Fruit fly (Drosophila melanogaster) whole organism, embryonic: Measurements from ENCODE around the gene Ilp4.

Experiments
- ATbp ChIP-seq: fragments of 200-800 bp; sonication (Bioruptor generic); optimal IDR thresholded peaks from 2 replicates; lab custom pipeline; 2017; ENCODE audit warnings: missing biosample characterization, mild to moderate bottlenecking, missing genetic modification characterization, missing genetic modification reagents
- BEAF-32 ChIP-seq: fragments of 200-800 bp; sonication (Bioruptor generic); optimal IDR thresholded peaks from 3 replicates; lab custom pipeline; 2017; ENCODE audit warnings: missing biosample characterization, missing genetic modification characterization, mild to moderate bottlenecking, moderate library complexity, missing genetic modification reagents
- CG10147 ChIP-seq: fragments of 200-800 bp; sonication (Bioruptor generic); optimal IDR thresholded peaks from 2 replicates; lab custom pipeline; 2019; ENCODE audit warnings: missing biosample characterization, mild to moderate bottlenecking, missing genetic modification characterization, moderate library complexity
- CG1024 ChIP-seq: fragments of 200-800 bp; sonication (Bioruptor generic); IDR thresholded peaks from 2 replicates; pipeline ENCODE4 v1.3.6; 2022; ENCODE audit warnings: missing biosample characterization, missing genetic modification characterization
- CG11456 ChIP-seq: fragments of 200-800 bp; sonication (Bioruptor generic); IDR thresholded peaks from 3 replicates; pipeline ENCODE4 v1.3.6; 2022; ENCODE audit warnings: missing biosample characterization, missing genetic modification characterization
- CG13123 ChIP-seq: fragments of 200-800 bp; sonication (Bioruptor generic); optimal IDR thresholded peaks from 2 replicates; lab custom pipeline; 2016; ENCODE audit warnings: missing biosample characterization, missing genetic modification characterization
- CG14050 ChIP-seq: fragments of 200-800 bp; sonication (Bioruptor generic); IDR thresholded peaks from 3 replicates; pipeline ENCODE4 v1.3.6; 2022; ENCODE audit warnings: missing biosample characterization, missing genetic modification characterization
- CG14965 ChIP-seq: fragments of 200-800 bp; sonication (Bioruptor generic); optimal IDR thresholded peaks from 2 replicates; lab custom pipeline; 2016; ENCODE audit warnings: missing biosample characterization, missing genetic modification characterization, borderline replicate concordance
- CG16815 ChIP-seq: fragments of 200-800 bp; sonication (Bioruptor generic); optimal IDR thresholded peaks from 3 replicates; lab custom pipeline; 2017; ENCODE audit warnings: missing biosample characterization, mild to moderate bottlenecking, missing genetic modification characterization
- CG17361 ChIP-seq: fragments of 200-800 bp; sonication (Bioruptor generic); IDR thresholded peaks from 3 replicates; pipeline ENCODE4 v1.3.6; 2022; ENCODE audit warnings: missing biosample characterization, missing genetic modification characterization
- CG17568 ChIP-seq: fragments of 200-800 bp; sonication (Bioruptor generic); optimal IDR thresholded peaks from 2 replicates; lab custom pipeline; 2018; ENCODE audit warnings: missing biosample characterization, mild to moderate bottlenecking, missing genetic modification characterization, moderate library complexity
- CG18011 ChIP-seq: fragments of 200-800 bp; sonication (Bioruptor generic); optimal IDR thresholded peaks from 2 replicates; lab custom pipeline; 2017; ENCODE audit warnings: missing biosample characterization, missing genetic modification characterization, mild to moderate bottlenecking, moderate library complexity, missing genotype
- CG2129 ChIP-seq: fragments of 200-800 bp; sonication (Bioruptor generic); IDR thresholded peaks from 2 replicates; pipeline ENCODE4 v1.3.6; 2022; ENCODE audit warnings: missing biosample characterization, missing genetic modification characterization; ENCODE audit not compliant: partially characterized antibody
- CG33213 ChIP-seq: fragments of 200-800 bp; sonication (Bioruptor generic); optimal IDR thresholded peaks from 3 replicates; lab custom pipeline; 2016; ENCODE audit warnings: missing biosample characterization, missing genetic modification characterization
- CG4328 ChIP-seq: fragments of 200-800 bp; sonication (Bioruptor generic); optimal IDR thresholded peaks from 3 replicates; lab custom pipeline; 2017; ENCODE audit warnings: missing biosample characterization, missing genetic modification reagents, missing genetic modification characterization
- CG4617 ChIP-seq: fragments of 200-800 bp; sonication (Bioruptor generic); optimal IDR thresholded peaks from 3 replicates; lab custom pipeline; 2016; ENCODE audit warnings: missing biosample characterization, missing genetic modification characterization, borderline replicate concordance
- CG6683 ChIP-seq: fragments of 200-800 bp; sonication (Bioruptor generic); optimal IDR thresholded peaks from 2 replicates; lab custom pipeline; 2017; ENCODE audit warnings: missing biosample characterization, mild to moderate bottlenecking, missing genetic modification characterization, missing genetic modification reagents
- CG8089 ChIP-seq: fragments of 200-800 bp; sonication (Bioruptor generic); optimal IDR thresholded peaks from 3 replicates; lab custom pipeline; 2016; ENCODE audit warnings: missing biosample characterization, missing genetic modification characterization
- CrebB ChIP-seq: fragments of 200-800 bp; sonication (Bioruptor generic); optimal IDR thresholded peaks from 3 replicates; lab custom pipeline; 2018; ENCODE audit warnings: missing biosample characterization, mild to moderate bottlenecking, missing genetic modification characterization
- D19A ChIP-seq: fragments of 200-800 bp; optimal IDR thresholded peaks from 3 replicates; lab custom pipeline; 2019; ENCODE audit warnings: missing biosample characterization, mild to moderate bottlenecking, missing genetic modification characterization, moderate library complexity
- Dfd ChIP-seq, 2 experiments: fragments of >200 bp; optimal IDR thresholded peaks; 2 replicates each; lab custom pipeline; 2017; ENCODE audit warnings: missing biosample characterization in 2 of 2, missing genetic modification characterization in 2 of 2
- Drgx ChIP-seq: fragments of 200-800 bp; sonication (Bioruptor generic); IDR thresholded peaks from 2 replicates; pipeline ENCODE4 v1.3.6; 2022; ENCODE audit warnings: missing biosample characterization, missing genetic modification characterization
- ERR ChIP-seq: fragments of 200-800 bp; sonication (Bioruptor generic); optimal IDR thresholded peaks from 2 replicates; lab custom pipeline; 2016; ENCODE audit warnings: missing biosample characterization, missing genetic modification characterization
- Gsc ChIP-seq: fragments of 200-800 bp; sonication (Bioruptor generic); IDR thresholded peaks from 2 replicates; pipeline ENCODE4 v1.3.6; 2022; ENCODE audit warnings: missing biosample characterization, missing genetic modification characterization
- Hmr ChIP-seq: fragments of 200-800 bp; sonication (Bioruptor generic); optimal IDR thresholded peaks from 3 replicates; lab custom pipeline; 2017; ENCODE audit warnings: mild to moderate bottlenecking, missing biosample characterization, missing genetic modification reagents, missing genetic modification characterization
- MTF-1 ChIP-seq: fragments of 200-800 bp; sonication (Bioruptor generic); optimal IDR thresholded peaks from 2 replicates; lab custom pipeline; 2018; ENCODE audit warnings: missing biosample characterization, mild to moderate bottlenecking, missing genetic modification characterization, borderline replicate concordance
- Med ChIP-seq: fragments of 200-800 bp; sonication (Bioruptor generic); peaks from one replicate; lab custom pipeline; 2016; ENCODE audit warnings: missing biosample characterization, missing genetic modification characterization, mild to moderate bottlenecking, inconsistent platforms, moderate library complexity
- Optix ChIP-seq: fragments of 200-800 bp; sonication (Bioruptor generic); IDR thresholded peaks from 3 replicates; pipeline ENCODE4 v1.3.6; 2022; ENCODE audit warnings: missing biosample characterization, missing genetic modification characterization
- Ravus ChIP-seq: fragments of 200-800 bp; sonication (Bioruptor generic); IDR thresholded peaks from 2 replicates; pipeline ENCODE4 v1.3.6; 2022; ENCODE audit warnings: missing biosample characterization, missing genetic modification characterization
- Rfx ChIP-seq: fragments of 200-800 bp; sonication (Bioruptor generic); IDR thresholded peaks from 2 replicates; pipeline ENCODE4 v1.3.6; 2022; ENCODE audit warnings: missing biosample characterization, missing genetic modification characterization
- amos ChIP-seq: fragments of 200-800 bp; sonication (Bioruptor generic); IDR thresholded peaks from 2 replicates; pipeline ENCODE4 v1.3.6; 2022; ENCODE audit warnings: missing biosample characterization, missing genetic modification characterization; ENCODE audit not compliant: partially characterized antibody
- ato ChIP-seq: fragments of 200-800 bp; sonication (Bioruptor generic); IDR thresholded peaks from 2 replicates; pipeline ENCODE4 v1.3.6; 2022; ENCODE audit warnings: missing biosample characterization, missing genetic modification characterization; ENCODE audit not compliant: partially characterized antibody
- chinmo ChIP-seq: fragments of 200-800 bp; sonication (Bioruptor generic); IDR thresholded peaks from 4 replicates; pipeline ENCODE4 v1.3.6; 2022; ENCODE audit warnings: missing biosample characterization, missing genetic modification characterization; ENCODE audit not compliant: partially characterized antibody
- corto ChIP-seq: fragments of 200-800 bp; sonication (Bioruptor generic); optimal IDR thresholded peaks from 2 replicates; lab custom pipeline; 2016; ENCODE audit warnings: missing biosample characterization, mild to moderate bottlenecking, missing genetic modification characterization, moderate library complexity
- en ChIP-seq: fragments of 200-800 bp; sonication (Bioruptor generic); optimal IDR thresholded peaks from 2 replicates; lab custom pipeline; 2016; ENCODE audit warnings: missing biosample characterization, missing genetic modification characterization
- fd3F ChIP-seq: fragments of 200-800 bp; sonication (Bioruptor generic); optimal IDR thresholded peaks from 2 replicates; lab custom pipeline; 2018; ENCODE audit warnings: missing biosample characterization, mild to moderate bottlenecking, missing genetic modification characterization, moderate library complexity
- fd96Cb ChIP-seq: fragments of 200-800 bp; sonication (Bioruptor generic); optimal IDR thresholded peaks from 2 replicates; lab custom pipeline; 2018; ENCODE audit warnings: missing biosample characterization, mild to moderate bottlenecking, missing genetic modification characterization, moderate library complexity
- grn ChIP-seq: fragments of 200-800 bp; sonication (Bioruptor generic); optimal IDR thresholded peaks from 3 replicates; lab custom pipeline; 2017; ENCODE audit warnings: missing biosample characterization, missing genetic modification characterization
- hbn ChIP-seq: fragments of 200-800 bp; sonication (Bioruptor generic); IDR thresholded peaks from 2 replicates; pipeline ENCODE4 v1.3.6; 2022; ENCODE audit warnings: missing biosample characterization, missing genetic modification characterization; ENCODE audit not compliant: partially characterized antibody
- nau ChIP-seq: fragments of 200-800 bp; sonication (Bioruptor generic); optimal IDR thresholded peaks from 3 replicates; lab custom pipeline; 2017; ENCODE audit warnings: missing biosample characterization, mild to moderate bottlenecking, missing genetic modification characterization, missing genetic modification reagents
- pan ChIP-seq, 4 experiments: fragments of >200 bp in 3 of 4; fragments of 200-800 bp in 1 of 4; sonication (Bioruptor generic) in 1 of 4; optimal IDR thresholded peaks in 3 of 4; IDR thresholded peaks in 1 of 4; 2 replicates each; pipeline versions ENCODE4 v1.3.6 to Lab custom; 2017 to 2022; ENCODE audit warnings: missing biosample characterization in 2 of 4, missing genetic modification characterization in 2 of 4, mixed read lengths in 1 of 4
- pita ChIP-seq: fragments of 200-800 bp; sonication (Bioruptor generic); optimal IDR thresholded peaks from 2 replicates; lab custom pipeline; 2017; ENCODE audit warnings: missing biosample characterization, mild to moderate bottlenecking, missing genetic modification characterization
- pum ChIP-seq: fragments of 200-800 bp; sonication (Bioruptor generic); optimal IDR thresholded peaks from 2 replicates; lab custom pipeline; 2016; ENCODE audit warnings: missing biosample characterization, missing genetic modification characterization
- pzg ChIP-seq: fragments of 200-800 bp; sonication (Bioruptor generic); optimal IDR thresholded peaks from 3 replicates; lab custom pipeline; 2018; ENCODE audit warnings: missing biosample characterization, mild to moderate bottlenecking, missing genetic modification characterization, moderate library complexity
- sc ChIP-seq, 3 experiments: fragments of >200 bp in 2 of 3; fragments of 200-800 bp in 1 of 3; sonication (Bioruptor generic) in 1 of 3; optimal IDR thresholded peaks; 2 replicates in 2 of 3; 3 replicates in 1 of 3; lab custom pipeline; 2017; ENCODE audit warnings: mild to moderate bottlenecking in 1 of 3, missing biosample characterization in 1 of 3, missing genetic modification characterization in 1 of 3, missing genetic modification reagents in 1 of 3
- slbo ChIP-seq: fragments of 200-800 bp; sonication (Bioruptor generic); IDR thresholded peaks from 2 replicates; pipeline ENCODE4 v1.3.6; 2022; ENCODE audit warnings: missing biosample characterization, missing genetic modification characterization
- twi ChIP-seq: fragments of 200-800 bp; optimal IDR thresholded peaks from 2 replicates; lab custom pipeline; 2019; ENCODE audit warnings: missing biosample characterization, mild to moderate bottlenecking, missing genetic modification characterization, moderate library complexity

The Ilp4 gene

DNA sequence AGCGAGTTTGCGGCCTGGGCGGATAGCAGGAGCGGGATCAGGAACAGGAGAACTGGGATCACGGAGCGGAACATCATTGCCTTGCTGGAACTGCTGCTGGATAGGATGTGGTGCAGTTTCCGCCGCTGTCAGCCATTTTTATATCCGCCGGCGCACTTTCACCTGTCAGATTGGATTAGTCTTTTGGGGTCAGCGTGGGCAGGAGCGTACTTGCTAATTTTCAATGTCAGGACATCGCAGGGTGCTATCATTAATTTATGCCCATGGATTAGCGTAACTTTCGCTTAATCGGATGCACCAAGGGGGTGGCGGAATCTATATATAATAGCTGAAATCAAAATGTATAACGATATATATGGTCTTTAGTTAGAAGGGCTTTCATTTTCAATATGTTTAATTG is 19.7 kb upstream of the Ilp4 start, which contains the start of gene Ilp5:
Gene Ilp5, minus strand, starts transcription at position 101 of the 400 bp plus-strand sequence.
- no peak for TF ChIP-seq Hmr
- no peak for TF ChIP-seq amos (GFP tag; lab: Robert Waterston, UW)
- TF ChIP-seq Rfx = no peak
- no peak for TF ChIP-seq CG14965
- TF ChIP-seq en (GFP tag; lab: Kevin White, UChicago) = no peak
- no peak for TF ChIP-seq ATbp (GFP tag; lab: Kevin White, UChicago)
- TF ChIP-seq CG18011 = no peak
- no peak for TF ChIP-seq CG17568 (GFP tag; lab: Kevin White, UChicago)
- no peak for TF ChIP-seq Dfd (GFP tag; optimal IDR thresholded peaks at IDR 0.05; lab: Kevin White, UChicago)
- no peak for TF ChIP-seq CrebB (tag; lab: Kevin White, UChicago)
- TF ChIP-seq BEAF-32 = no peak
- TF ChIP-seq Ravus (GFP tag; lab: Robert Waterston, UW) = no peak
- no peak for TF ChIP-seq hbn (GFP tag; lab: Robert Waterston, UW)
- no peak for TF ChIP-seq CG1024 (GFP tag; lab: Robert Waterston, UW)
- TF ChIP-seq CG17361 (GFP tag; lab: Robert Waterston, UW) = no peak
- TF ChIP-seq nau (GFP tag; lab: Kevin White, UChicago) = no peak
- no peak for TF ChIP-seq Gsc (GFP tag; lab: Robert Waterston, UW)
- TF ChIP-seq MTF-1 (GFP tag; lab: Kevin White, UChicago) = no peak
- TF ChIP-seq ERR (GFP tag; lab: Kevin White, UChicago) = no peak

DNA sequence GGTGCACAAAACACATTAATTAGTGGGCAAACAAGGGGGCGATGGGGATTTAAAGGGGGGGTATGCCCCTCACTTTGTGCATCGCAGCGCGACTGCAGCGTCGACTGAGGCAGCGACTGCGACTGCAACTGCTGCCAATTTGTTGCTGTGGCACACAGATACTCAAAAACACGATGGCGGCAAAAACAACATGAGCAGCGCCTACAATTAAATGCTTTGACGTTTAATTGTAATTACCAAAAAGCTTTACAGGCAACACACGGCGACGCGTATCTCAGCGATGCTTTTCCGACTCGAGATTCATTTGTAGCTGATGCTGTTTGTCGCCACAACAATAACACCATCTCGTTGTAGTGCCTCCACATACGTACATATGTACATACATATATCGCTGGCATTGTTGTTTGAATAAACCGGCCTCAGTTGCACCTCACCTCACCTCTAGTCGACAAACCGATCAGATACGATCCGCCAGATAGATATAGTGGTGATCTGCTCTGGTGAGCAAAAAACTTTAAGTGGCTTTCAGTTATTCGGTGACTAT is 17.1 kb upstream of the Ilp4 start:
- TF ChIP-seq pum (GFP tag; lab: Kevin White, UChicago) (no peak), corto (no peak), grn (GFP tag; lab: Kevin White, UChicago) (peak; percentile 17), D19A (tag; lab: Kevin White, UChicago) (no peak), Drgx (peak; percentile 38; the same call in 1 of the 2 replicates), CG11456 (GFP tag; lab: Robert Waterston, UW) (0 out of 3 replicates have a peak, but pooled peaks have one; percentile 30), pan (optimal IDR thresholded peaks at IDR 0.05; lab: Kevin White, UChicago) (no peak), pan (GFP tag; optimal IDR thresholded peaks at IDR 0.05 in 1 of 2, IDR thresholded peaks at IDR 0.05 in 1 of 2) (peak in 1 of 2 experiments; percentile 4), CG8089 (GFP tag; lab: Kevin White, UChicago) (no peak), chinmo (0 out of 4 replicates have a peak, but pooled peaks have one; percentile 50), Med (GFP tag; lab: Kevin White, UChicago) (peak; percentile 27), CG6683 (no peak)

DNA sequence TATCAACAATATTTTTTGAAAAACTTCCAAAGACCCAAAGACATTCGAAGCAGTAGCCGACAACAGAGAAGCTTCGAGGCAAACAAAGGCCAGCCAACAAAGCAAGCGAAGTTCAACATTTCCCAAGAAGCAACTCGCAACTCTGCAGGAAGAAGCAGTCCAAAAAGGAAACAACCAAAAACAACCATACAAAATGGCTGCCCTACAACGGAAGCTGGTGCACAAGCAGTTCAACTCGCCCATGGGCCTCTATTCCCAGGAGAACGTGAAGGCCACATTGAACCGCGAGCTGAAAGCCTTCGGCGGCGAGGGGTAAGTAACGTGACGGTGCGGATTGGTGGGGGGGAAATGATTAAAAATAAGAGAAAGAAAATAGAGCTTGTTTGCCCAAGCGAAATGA is 16.2 kb upstream of the Ilp4 start:
- TF ChIP-seq Gsc (GFP tag; lab: Robert Waterston, UW) (no peak), Optix (GFP tag; lab: Robert Waterston, UW) (no peak), pzg (no peak), slbo (GFP tag; lab: Robert Waterston, UW) (0 out of 2 replicates have a peak, but pooled peaks have one; percentile 16), CG10147 (no peak), sc (optimal IDR thresholded peaks at IDR 0.05; lab: Kevin White, UChicago) (no peak), sc (GFP tag; optimal IDR thresholded peaks at IDR 0.05; lab: Kevin White, UChicago) (no peak), twi (no peak), CG2129 (GFP tag; lab: Robert Waterston, UW) (no peak), CG16815 (GFP tag; lab: Kevin White, UChicago) (no peak), CG33213 (GFP tag; lab: Kevin White, UChicago) (no peak), CG13123 (GFP tag; lab: Kevin White, UChicago) (no peak), pita (no peak), fd3F (GFP tag; lab: Kevin White, UChicago) (no peak), CG14050 (GFP tag; lab: Robert Waterston, UW) (no peak), CG4328 (GFP tag; lab: Kevin White, UChicago) (no peak), CG4617 (GFP tag; lab: Kevin White, UChicago) (no peak), ato (GFP tag; lab: Robert Waterston, UW) (no peak), fd96Cb (no peak)
